Fruit fly (Drosophila melanogaster) whole organism, pupa: ENCODE data around the gene CG5921.

Source experiments
- CG10348 ChIP-seq: fragments of 200-800 bp; sonication (Bioruptor generic); IDR thresholded peaks from 2 replicates; pipeline ENCODE4 v1.3.6; 2022; ENCODE audit warnings: missing biosample characterization, missing genetic modification characterization
- CG12605 ChIP-seq: fragments of 200-800 bp; sonication (Bioruptor generic); IDR thresholded peaks from 2 replicates; pipeline ENCODE4 v1.3.6; 2022; ENCODE audit warnings: missing biosample characterization, missing genetic modification characterization
- CG13204 ChIP-seq: fragments of 200-800 bp; sonication (Bioruptor generic); optimal IDR thresholded peaks from 2 replicates; lab custom pipeline; 2018; ENCODE audit warnings: missing biosample characterization, mild to moderate bottlenecking, missing genetic modification characterization, moderate library complexity
- CG14655 ChIP-seq: fragments of 200-800 bp; sonication (Bioruptor generic); optimal IDR thresholded peaks from 3 replicates; lab custom pipeline; 2017; ENCODE audit warnings: mild to moderate bottlenecking, missing biosample characterization, missing genetic modification reagents, missing genetic modification characterization
- CG15710 ChIP-seq: fragments of 200-800 bp; sonication (Bioruptor generic); optimal IDR thresholded peaks from 2 replicates; lab custom pipeline; 2018; ENCODE audit warnings: missing biosample characterization, mild to moderate bottlenecking, missing genetic modification characterization, moderate library complexity
- CG17806 ChIP-seq: fragments of 200-800 bp; sonication (Bioruptor generic); optimal IDR thresholded peaks from 2 replicates; lab custom pipeline; 2018; ENCODE audit warnings: missing biosample characterization, mild to moderate bottlenecking, missing genetic modification characterization, moderate library complexity
- CG32121 ChIP-seq: fragments of 200-800 bp; sonication (Bioruptor generic); IDR thresholded peaks from 2 replicates; pipeline ENCODE4 v1.3.6; 2022; ENCODE audit warnings: missing biosample characterization, missing genetic modification characterization
- CG34367 ChIP-seq: fragments of 200-800 bp; sonication (Bioruptor generic); optimal IDR thresholded peaks from 2 replicates; lab custom pipeline; 2018; ENCODE audit warnings: missing biosample characterization, mild to moderate bottlenecking, missing genetic modification characterization
- CG4496 ChIP-seq: fragments of 200-800 bp; sonication (Bioruptor generic); IDR thresholded peaks from 3 replicates; pipeline ENCODE4 v1.3.6; 2022; ENCODE audit warnings: missing biosample characterization, missing genetic modification characterization
- CG8159 ChIP-seq: fragments of 200-800 bp; sonication (Bioruptor generic); optimal IDR thresholded peaks from 3 replicates; lab custom pipeline; 2018; ENCODE audit warnings: missing biosample characterization, mild to moderate bottlenecking, missing genetic modification characterization, moderate library complexity
- CG8301 ChIP-seq: fragments of 200-800 bp; sonication (Bioruptor generic); optimal IDR thresholded peaks from 2 replicates; lab custom pipeline; 2018; ENCODE audit warnings: missing biosample characterization, mild to moderate bottlenecking, missing genetic modification characterization
- CG9948 ChIP-seq: fragments of 200-800 bp; sonication (Bioruptor generic); optimal IDR thresholded peaks from 2 replicates; lab custom pipeline; 2018; ENCODE audit warnings: missing biosample characterization, mild to moderate bottlenecking, missing genetic modification characterization, moderate library complexity
- D1 ChIP-seq: fragments of 200-800 bp; sonication (Bioruptor generic); optimal IDR thresholded peaks from 2 replicates; lab custom pipeline; 2018; ENCODE audit warnings: missing biosample characterization, mild to moderate bottlenecking, missing genetic modification characterization, moderate library complexity
- EcR ChIP-seq: fragments of 200-800 bp; sonication (Bioruptor generic); optimal IDR thresholded peaks from 3 replicates; lab custom pipeline; 2019; ENCODE audit warnings: missing biosample characterization, missing genetic modification characterization, mild to moderate bottlenecking, moderate library complexity, missing genetic modification reagents
- Ets98B ChIP-seq: fragments of 200-800 bp; sonication (Bioruptor generic); IDR thresholded peaks from 2 replicates; pipeline ENCODE4 v1.3.6; 2022; ENCODE audit warnings: missing biosample characterization, missing genetic modification characterization
- Pif1A ChIP-seq: fragments of 200-800 bp; sonication (Bioruptor generic); optimal IDR thresholded peaks from 3 replicates; lab custom pipeline; 2016; ENCODE audit warnings: missing biosample characterization, missing genetic modification characterization
- Pif1B ChIP-seq: fragments of 200-800 bp; sonication (Bioruptor generic); optimal IDR thresholded peaks from 3 replicates; lab custom pipeline; 2016; ENCODE audit warnings: missing biosample characterization, missing genetic modification characterization
- Snoo ChIP-seq: fragments of 200-800 bp; sonication (Bioruptor generic); optimal IDR thresholded peaks from 3 replicates; lab custom pipeline; 2017; ENCODE audit warnings: missing biosample characterization, mild to moderate bottlenecking, missing genetic modification characterization, inconsistent platforms
- fd96Ca ChIP-seq: fragments of 200-800 bp; sonication (Bioruptor generic); IDR thresholded peaks from 3 replicates; pipeline ENCODE4 v1.3.6; 2022; ENCODE audit warnings: missing biosample characterization, missing genetic modification characterization
- gl ChIP-seq: fragments of 200-800 bp; sonication (Bioruptor generic); optimal IDR thresholded peaks from 2 replicates; lab custom pipeline; 2018; ENCODE audit warnings: missing biosample characterization, mild to moderate bottlenecking, missing genetic modification characterization
- rn ChIP-seq: fragments of 200-800 bp; sonication (Bioruptor generic); IDR thresholded peaks from 2 replicates; pipeline ENCODE4 v1.3.6; 2022; ENCODE audit warnings: missing biosample characterization, missing genetic modification characterization

The CG5921 gene

DNA sequence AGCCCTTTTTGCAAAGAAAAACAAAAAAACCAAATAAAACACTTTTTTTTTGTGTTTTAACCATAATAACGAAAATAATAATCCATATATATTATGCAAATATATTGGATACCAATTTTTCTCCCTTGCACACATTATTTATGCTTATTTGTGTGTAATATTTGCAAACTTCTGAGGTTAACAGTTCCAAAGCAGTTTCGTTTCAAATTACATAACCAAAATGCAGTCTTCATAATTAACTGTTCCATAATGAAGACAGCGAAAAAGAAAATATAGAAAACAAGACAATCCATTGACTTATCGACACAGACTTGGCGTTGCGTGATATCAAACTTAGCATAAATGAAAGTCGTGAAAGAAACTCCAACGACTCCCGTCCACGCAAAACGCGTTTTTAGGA, 25.0 kb downstream of the CG5921 start:
- no peak for TF ChIP-seq CG14655
- TF ChIP-seq Pif1A (GFP tag; lab: Kevin White, UChicago) = no peak
- no peak for TF ChIP-seq gl
- no peak for TF ChIP-seq CG32121 (GFP tag; lab: Robert Waterston, UW)

DNA sequence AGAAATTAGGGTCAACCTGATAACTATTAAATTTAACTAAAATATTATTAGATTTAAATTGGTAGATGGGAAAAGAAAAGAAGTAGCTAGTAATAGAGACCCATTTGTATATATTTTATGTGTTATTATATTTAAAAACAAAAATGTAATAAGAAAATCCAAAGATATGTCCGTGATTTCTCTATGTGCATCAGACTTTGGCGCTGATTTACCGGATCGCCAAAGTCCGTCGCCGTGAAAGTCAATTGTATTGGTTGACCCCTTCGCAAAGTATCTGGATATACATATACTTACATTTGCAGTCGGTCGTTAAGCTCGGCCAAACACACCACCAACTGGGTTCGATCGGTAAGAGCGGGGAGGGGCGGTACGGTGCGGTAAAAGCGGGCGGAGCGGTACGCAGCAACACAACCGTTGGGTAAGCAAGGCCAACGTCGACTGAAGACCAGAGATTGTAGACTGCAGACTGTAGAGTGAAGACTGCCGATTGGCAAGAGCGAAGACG, 26.5 kb downstream of the CG5921 start:
- peak; percentile 28 for TF ChIP-seq EcR (GFP tag; lab: Kevin White, UChicago)
- peak; percentile 45; the same call in 1 of the 2 replicates for TF ChIP-seq rn (GFP tag; lab: Robert Waterston, UW)
- TF ChIP-seq CG10348 = no peak
- peak; percentile 80 for TF ChIP-seq Ets98B (GFP tag; lab: Robert Waterston, UW)
- no peak for TF ChIP-seq fd96Ca (GFP tag; lab: Robert Waterston, UW)
- TF ChIP-seq CG13204 = peak; percentile 67
- TF ChIP-seq CG9948 (tag; lab: Kevin White, UChicago) = peak; percentile 63
- peak; percentile 48 for TF ChIP-seq CG34367 (tag; lab: Kevin White, UChicago)
- peak; percentile 45 for TF ChIP-seq Snoo (tag; lab: Kevin White, UChicago)
- peak; percentile 72 for TF ChIP-seq CG4496 (GFP tag; lab: Robert Waterston, UW)
- peak; percentile 33 for TF ChIP-seq Pif1A (GFP tag; lab: Kevin White, UChicago)
- TF ChIP-seq CG12605 (GFP tag; lab: Robert Waterston, UW) = peak; percentile 65; the same call in 1 of the 2 replicates
- TF ChIP-seq CG32121 (GFP tag; lab: Robert Waterston, UW) = peak; percentile 79
- TF ChIP-seq CG15710 (tag; lab: Kevin White, UChicago) = peak; percentile 74
- TF ChIP-seq CG8159 (tag; lab: Kevin White, UChicago) = peak; percentile 72
- TF ChIP-seq Pif1B = peak; percentile 60
- TF ChIP-seq D1 (tag; lab: Kevin White, UChicago) = no peak
- peak; percentile 75 for TF ChIP-seq CG8301 (tag; lab: Kevin White, UChicago)
- TF ChIP-seq CG17806 (tag; lab: Kevin White, UChicago) = peak; percentile 56
- no peak for TF ChIP-seq gl
- TF ChIP-seq CG14655 = peak; percentile 84

DNA sequence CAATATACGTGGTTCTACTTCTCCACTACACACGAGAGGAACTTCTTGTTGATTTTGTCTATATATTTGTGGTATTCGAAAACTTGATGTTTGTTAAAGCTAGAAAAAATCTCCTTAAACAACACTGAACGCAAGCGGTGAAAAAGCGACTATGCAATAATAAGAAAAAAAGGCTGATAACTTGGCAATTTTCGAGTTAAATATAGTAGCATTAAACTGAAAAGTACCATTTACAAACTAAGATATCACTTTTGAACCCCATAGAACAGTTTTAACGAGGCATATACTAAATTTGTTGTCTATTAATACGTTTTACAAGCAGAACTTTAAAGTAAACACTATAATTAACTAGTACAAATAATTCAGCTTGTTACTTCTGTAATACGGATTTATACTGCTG, 27.1 kb downstream of the CG5921 start, which contains the start of gene CG4666:
CG4666 (minus strand) TSS at position 101 of the 400 bp plus-strand sequence.
- TF ChIP-seq fd96Ca (GFP tag; lab: Robert Waterston, UW) = no peak
- no peak for TF ChIP-seq rn (GFP tag; lab: Robert Waterston, UW)
- no peak for TF ChIP-seq CG4496 (GFP tag; lab: Robert Waterston, UW)
- no peak for TF ChIP-seq CG10348
- TF ChIP-seq CG8301 (tag; lab: Kevin White, UChicago) = no peak
- TF ChIP-seq CG8159 (tag; lab: Kevin White, UChicago) = no peak
- TF ChIP-seq EcR (GFP tag; lab: Kevin White, UChicago) = no peak
- no peak for TF ChIP-seq CG12605 (GFP tag; lab: Robert Waterston, UW)
- TF ChIP-seq gl = no peak
- TF ChIP-seq CG17806 (tag; lab: Kevin White, UChicago) = no peak
- TF ChIP-seq CG14655 = no peak
- TF ChIP-seq CG9948 (tag; lab: Kevin White, UChicago) = no peak
- TF ChIP-seq CG32121 (GFP tag; lab: Robert Waterston, UW) = no peak
- no peak for TF ChIP-seq Pif1B
- TF ChIP-seq D1 (tag; lab: Kevin White, UChicago) = no peak

DNA sequence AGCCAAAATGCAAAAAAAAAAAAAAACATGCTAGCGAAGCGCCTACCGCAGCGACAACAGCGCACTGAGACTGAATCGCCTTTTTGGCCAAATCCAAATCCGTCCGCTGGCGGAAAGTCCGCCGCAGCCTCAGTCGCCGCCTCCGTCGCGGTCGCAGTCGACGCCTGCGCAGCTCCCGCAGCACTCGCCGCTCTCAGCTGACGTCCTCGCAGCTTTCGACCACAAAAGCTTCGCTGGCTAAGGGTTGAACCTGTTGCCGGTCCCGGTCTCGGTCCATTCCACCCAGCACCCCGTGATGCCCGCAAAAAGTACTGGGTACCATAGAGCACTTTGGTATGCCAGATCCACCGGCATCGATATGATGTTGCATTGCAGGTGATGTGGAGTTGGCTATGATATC, 30.7 kb downstream of the CG5921 start, which contains the start of gene CG4660:
CG4660 (minus strand) TSS at position 77 of the 400 bp plus-strand sequence.
- TF ChIP-seq CG34367 (tag; lab: Kevin White, UChicago) = no peak
- TF ChIP-seq CG8301 (tag; lab: Kevin White, UChicago) = no peak
- peak; percentile 88 for TF ChIP-seq CG12605 (GFP tag; lab: Robert Waterston, UW)
- no peak for TF ChIP-seq CG9948 (tag; lab: Kevin White, UChicago)
- TF ChIP-seq Pif1B = no peak
- TF ChIP-seq CG17806 (tag; lab: Kevin White, UChicago) = no peak
- no peak for TF ChIP-seq D1 (tag; lab: Kevin White, UChicago)
- TF ChIP-seq fd96Ca (GFP tag; lab: Robert Waterston, UW) = no peak
- no peak for TF ChIP-seq rn (GFP tag; lab: Robert Waterston, UW)

DNA sequence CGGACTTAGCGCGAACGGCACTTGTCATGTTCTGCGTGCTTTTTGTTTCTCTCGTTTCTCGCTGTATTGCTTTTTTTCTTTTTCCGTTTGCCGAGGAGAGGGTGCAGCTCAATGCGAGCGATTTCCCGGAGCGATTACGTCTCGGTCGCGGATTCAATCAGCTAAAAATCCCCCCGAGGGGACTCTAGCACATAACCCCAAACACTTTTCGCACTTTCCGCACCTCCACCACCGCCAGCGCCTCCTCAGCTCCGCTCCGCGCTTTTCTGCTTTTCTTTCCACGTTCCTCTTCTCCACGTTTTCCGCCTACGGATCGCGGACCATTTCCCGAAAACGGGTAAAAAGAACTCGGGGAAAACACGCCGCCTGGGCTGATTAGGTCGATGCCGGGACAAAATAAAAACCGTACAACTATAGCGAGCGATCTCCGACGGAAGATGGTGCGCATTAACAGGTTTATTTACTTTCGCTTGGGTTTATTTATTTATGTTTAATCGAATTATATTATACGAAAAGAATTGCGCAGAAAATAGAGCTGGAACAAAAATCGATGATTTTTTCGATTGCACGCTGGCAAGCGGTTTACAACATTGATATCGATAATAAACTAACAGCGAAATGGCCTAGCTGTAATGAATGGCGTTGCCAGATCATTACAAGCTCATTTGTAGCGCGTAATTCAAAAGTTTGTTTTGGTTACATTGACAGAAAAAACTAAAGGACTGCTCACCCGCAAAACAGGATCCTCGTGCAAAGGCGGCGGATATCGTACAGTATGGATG, 39.2 kb downstream of the CG5921 start, which contains the start of gene raptor:
raptor (minus strand) TSS at position 523 of the 782 bp plus-strand sequence.
- TF ChIP-seq Snoo (tag; lab: Kevin White, UChicago) (no peak), CG12605 (GFP tag; lab: Robert Waterston, UW) (no peak), CG9948 (tag; lab: Kevin White, UChicago) (no peak), CG4496 (GFP tag; lab: Robert Waterston, UW) (0 out of 3 replicates have a peak, but pooled peaks have one; percentile 45), fd96Ca (GFP tag; lab: Robert Waterston, UW) (no peak), CG13204 (peak; percentile 13), Pif1A (GFP tag; lab: Kevin White, UChicago) (no peak), D1 (tag; lab: Kevin White, UChicago) (no peak), rn (GFP tag; lab: Robert Waterston, UW) (no peak), CG34367 (tag; lab: Kevin White, UChicago) (no peak), CG17806 (tag; lab: Kevin White, UChicago) (no peak), CG15710 (tag; lab: Kevin White, UChicago) (no peak), CG14655 (no peak), gl (no peak), Pif1B (no peak), CG8159 (tag; lab: Kevin White, UChicago) (no peak), CG10348 (no peak), CG8301 (tag; lab: Kevin White, UChicago) (no peak), EcR (GFP tag; lab: Kevin White, UChicago) (no peak), CG32121 (GFP tag; lab: Robert Waterston, UW) (0 out of 2 replicates have a peak, but pooled peaks have one; percentile 26), Ets98B (GFP tag; lab: Robert Waterston, UW) (peak; percentile 32; the same call in 1 of the 2 replicates)
